Worm (Caenorhabditis elegans) whole organism, mixed stage, embryonic: ENCODE measurements around the gene C16D2.1.

Experiments
- lin-13 ChIP-seq: fragments of 150-350 bp; optimal IDR thresholded peaks from 2 replicates; lab custom pipeline; 2014; ENCODE audit warnings: missing biosample characterization, missing genetic modification characterization
- mep-1 ChIP-seq: fragments of 150-350 bp; optimal IDR thresholded peaks from 2 replicates; lab custom pipeline; 2017; ENCODE audit warnings: missing biosample characterization, missing genetic modification reagents, missing genetic modification characterization, inconsistent platforms
- pha-4 ChIP-seq: fragments of 150-350 bp; optimal IDR thresholded peaks from 2 replicates; lab custom pipeline; 2018; ENCODE audit warnings: missing biosample characterization, missing genetic modification reagents, missing genetic modification characterization
- snpc-4 ChIP-seq: fragments of 150-350 bp; optimal IDR thresholded peaks from 2 replicates; lab custom pipeline; 2014; ENCODE audit warnings: missing biosample characterization, missing genetic modification characterization
- tbx-8 ChIP-seq: fragments of 200-800 bp; sonication (Bioruptor generic); optimal IDR thresholded peaks from 2 replicates; lab custom pipeline; 2018; ENCODE audit warnings: mild to moderate bottlenecking, missing genetic modification characterization, moderate library complexity, missing compliant biosample characterization
- unc-39 ChIP-seq: fragments of 150-350 bp; optimal IDR thresholded peaks from 2 replicates; lab custom pipeline; 2014; ENCODE audit warnings: missing biosample characterization, missing genetic modification characterization

DNA sequence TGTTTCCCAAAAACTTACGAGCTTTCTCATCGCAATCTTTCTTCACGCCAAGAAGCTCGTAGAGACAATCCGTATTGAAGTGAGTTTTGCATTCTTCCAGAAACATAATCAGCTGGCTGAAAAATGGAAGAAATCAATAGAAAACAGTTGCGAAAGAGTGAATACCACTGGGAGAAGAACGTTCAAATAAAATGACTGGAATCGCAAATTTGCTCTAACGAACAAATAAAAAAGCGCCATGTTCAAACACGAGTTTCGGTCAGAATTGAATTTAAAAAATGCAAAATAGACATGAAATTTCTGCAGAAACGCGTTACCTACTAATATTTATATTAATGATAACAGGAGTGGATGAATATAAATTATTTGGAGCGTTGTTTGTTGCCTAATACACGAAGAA, 23.0 kb upstream of the C16D2.1 start, which contains the start of gene dnj-23:
- TF ChIP-seq mep-1 (tag; lab: Kevin White, UChicago), result no peak
- TF ChIP-seq snpc-4 (tag; lab: Kevin White, UChicago), result no peak
- no peak for TF ChIP-seq lin-13
- no peak for TF ChIP-seq unc-39 (tag; lab: Kevin White, UChicago)
- no peak for TF ChIP-seq tbx-8 (GFP tag; lab: Kevin White, UChicago)
- TF ChIP-seq pha-4 (tag; lab: Kevin White, UChicago), result no peak
